Fruit fly (Drosophila melanogaster): Measurements from ENCODE around the gene shd.

DNA sequence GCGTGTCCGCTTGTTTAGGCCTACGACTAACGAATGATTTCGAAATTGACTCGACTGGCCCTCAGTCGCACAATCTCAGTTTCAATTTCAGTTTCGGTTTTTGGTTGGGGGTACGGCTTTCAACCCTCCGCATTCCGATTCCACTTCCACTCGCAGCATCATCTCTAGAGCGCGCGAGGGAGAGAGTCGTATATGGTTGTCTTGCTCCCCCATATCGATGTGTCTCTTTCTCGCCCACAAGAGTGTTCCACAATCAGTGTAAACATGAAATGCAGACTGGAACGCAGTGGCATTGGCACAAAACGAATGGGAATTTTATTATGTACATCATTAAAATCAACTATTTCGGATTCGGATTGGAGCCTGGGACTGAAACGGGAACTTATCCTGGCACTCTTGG, 14.8 kb upstream of the shd start, which contains the start of gene HGTX:
- peak; percentile 41 to 49 for TF ChIP-seq CTCF (optimal IDR thresholded peaks at IDR 0.05)
- TF ChIP-seq CG8478 (optimal IDR thresholded peaks at IDR 0.05), result no peak

Data from S2 (cell line).